Worm (Caenorhabditis elegans): ENCODE data around the gene rps-28.

DNA sequence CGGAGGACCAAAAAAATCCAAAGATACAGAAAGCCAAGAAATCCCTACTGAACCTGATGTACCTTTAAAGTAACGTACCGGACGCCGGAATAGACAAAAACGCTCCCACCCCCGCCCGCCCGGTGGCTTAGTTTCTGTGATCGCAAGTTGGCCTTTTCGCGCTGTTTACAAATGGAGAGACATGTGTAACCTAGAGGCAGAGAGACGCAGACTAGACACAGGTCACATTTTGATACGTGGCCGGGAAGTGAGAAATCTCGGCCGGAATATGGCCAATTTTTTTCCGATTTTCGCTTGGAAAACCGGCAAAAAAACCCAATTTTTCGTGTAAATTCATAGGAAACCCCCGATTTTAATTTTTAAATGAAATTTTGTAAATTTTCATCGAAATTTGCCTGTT lies 2.4 kb upstream of the rps-28 start:
- TF ChIP-seq W03F9.2 (tag; optimal IDR thresholded peaks at IDR 0.05), result no peak
- no peak for TF ChIP-seq dao-5 (tag; optimal IDR thresholded peaks at IDR 0.05)

All from whole organism, L4/young adult.